Fruit fly (Drosophila melanogaster) whole organism, embryonic: ENCODE results near the gene Grd.
A peak's percentile ranks its signal among the peaks of the same experiment; 100 is the strongest.

Experiments
- B-H1 ChIP-seq: fragments of 200-800 bp; sonication (Bioruptor generic); IDR thresholded peaks from 3 replicates; pipeline ENCODE4 v1.3.6; 2022; ENCODE audit warnings: missing biosample characterization, missing genetic modification characterization
- BtbVII ChIP-seq: fragments of 200-800 bp; sonication (Bioruptor generic); optimal IDR thresholded peaks from 3 replicates; lab custom pipeline; 2017; ENCODE audit warnings: missing biosample characterization, mild to moderate bottlenecking, missing genetic modification characterization
- CG10543 ChIP-seq: fragments of 200-800 bp; sonication (Bioruptor generic); optimal IDR thresholded peaks from 3 replicates; lab custom pipeline; 2017; ENCODE audit warnings: missing biosample characterization, mild to moderate bottlenecking, missing genetic modification characterization, moderate library complexity
- CG13424 ChIP-seq: fragments of 200-800 bp; sonication (Bioruptor generic); optimal IDR thresholded peaks from 2 replicates; lab custom pipeline; 2019; ENCODE audit warnings: missing biosample characterization, mild to moderate bottlenecking, missing genetic modification characterization, moderate library complexity
- CG14667 ChIP-seq: fragments of 200-800 bp; sonication (Bioruptor generic); IDR thresholded peaks from 2 replicates; pipeline ENCODE4 v1.3.6; 2022; ENCODE audit warnings: missing biosample characterization, missing genetic modification characterization
- CG18476 ChIP-seq: fragments of 200-800 bp; sonication (Bioruptor generic); optimal IDR thresholded peaks from 2 replicates; lab custom pipeline; 2016; ENCODE audit warnings: missing biosample characterization, mild to moderate bottlenecking, missing genetic modification characterization
- CG18599 ChIP-seq: fragments of 200-800 bp; sonication (Bioruptor generic); optimal IDR thresholded peaks from 3 replicates; lab custom pipeline; 2017; ENCODE audit warnings: missing biosample characterization, missing genetic modification characterization, mild to moderate bottlenecking, moderate library complexity, missing genetic modification reagents
- CG2129 ChIP-seq: fragments of 200-800 bp; sonication (Bioruptor generic); IDR thresholded peaks from 2 replicates; pipeline ENCODE4 v1.3.6; 2022; ENCODE audit warnings: missing biosample characterization, missing genetic modification characterization; ENCODE audit not compliant: partially characterized antibody
- CG42726 ChIP-seq: fragments of 200-800 bp; sonication (Bioruptor generic); IDR thresholded peaks from 2 replicates; pipeline ENCODE4 v1.3.6; 2022; ENCODE audit warnings: missing biosample characterization, missing genetic modification characterization; ENCODE audit not compliant: partially characterized antibody
- CG4360 ChIP-seq: fragments of 200-800 bp; sonication (Bioruptor generic); IDR thresholded peaks from 2 replicates; pipeline ENCODE4 v1.3.6; 2022; ENCODE audit warnings: missing biosample characterization, missing genetic modification characterization
- CG43689 ChIP-seq: fragments of 200-800 bp; sonication (Bioruptor generic); IDR thresholded peaks from 2 replicates; pipeline ENCODE4 v1.3.6; 2022; ENCODE audit warnings: missing biosample characterization, missing genetic modification characterization
- CG4404 ChIP-seq: fragments of 200-800 bp; sonication (Bioruptor generic); IDR thresholded peaks from 2 replicates; pipeline ENCODE4 v1.3.6; 2022; ENCODE audit warnings: missing biosample characterization, missing genetic modification characterization
- CG4730 ChIP-seq: fragments of 200-800 bp; sonication (Bioruptor generic); IDR thresholded peaks from 2 replicates; pipeline ENCODE4 v1.3.6; 2022; ENCODE audit warnings: missing biosample characterization, missing genetic modification characterization
- CG6272 ChIP-seq: fragments of 200-800 bp; sonication (Bioruptor generic); IDR thresholded peaks from 2 replicates; pipeline ENCODE4 v1.3.6; 2022; ENCODE audit warnings: missing biosample characterization, missing genetic modification characterization
- CG6813 ChIP-seq: fragments of 200-800 bp; sonication (Bioruptor generic); optimal IDR thresholded peaks from 2 replicates; lab custom pipeline; 2017; ENCODE audit warnings: missing biosample characterization, missing genetic modification characterization, mild to moderate bottlenecking, moderate library complexity, missing genetic modification reagents
- CG6854 ChIP-seq: fragments of 200-800 bp; sonication (Bioruptor generic); optimal IDR thresholded peaks from 3 replicates; lab custom pipeline; 2017; ENCODE audit warnings: missing biosample characterization, mild to moderate bottlenecking, missing genetic modification characterization
- CG7357 ChIP-seq: fragments of 200-800 bp; sonication (Bioruptor generic); IDR thresholded peaks from 3 replicates; pipeline ENCODE4 v1.3.6; 2022; ENCODE audit warnings: missing biosample characterization, missing genetic modification characterization
- Camta ChIP-seq: fragments of 200-800 bp; sonication (Bioruptor generic); optimal IDR thresholded peaks from 2 replicates; lab custom pipeline; 2016; ENCODE audit warnings: missing biosample characterization, missing genetic modification characterization
- Dek ChIP-seq: fragments of 200-800 bp; sonication (Bioruptor generic); optimal IDR thresholded peaks from 3 replicates; lab custom pipeline; 2019; ENCODE audit warnings: missing biosample characterization, mild to moderate bottlenecking, missing genetic modification characterization, moderate library complexity
- HmgD ChIP-seq: fragments of 200-800 bp; sonication (Bioruptor generic); optimal IDR thresholded peaks from 3 replicates; lab custom pipeline; 2016; ENCODE audit warnings: missing biosample characterization, missing genetic modification characterization
- HmgZ ChIP-seq: fragments of 200-800 bp; sonication (Bioruptor generic); optimal IDR thresholded peaks from 2 replicates; lab custom pipeline; 2018; ENCODE audit warnings: missing biosample characterization, mild to moderate bottlenecking, missing genetic modification characterization
- Hsf ChIP-seq: fragments of 200-800 bp; sonication (Bioruptor generic); optimal IDR thresholded peaks from 3 replicates; lab custom pipeline; 2016; ENCODE audit warnings: missing biosample characterization, missing genetic modification characterization
- Kr ChIP-seq: fragments of 200-800 bp; sonication (Bioruptor generic); optimal IDR thresholded peaks from 2 replicates; lab custom pipeline; 2017; ENCODE audit warnings: missing biosample characterization, mild to moderate bottlenecking, missing genetic modification characterization
- Lim3 ChIP-seq: fragments of 200-800 bp; sonication (Bioruptor generic); IDR thresholded peaks from 2 replicates; pipeline ENCODE4 v1.3.6; 2022; ENCODE audit warnings: missing biosample characterization, missing genetic modification characterization
- Lpt ChIP-seq: fragments of >200 bp; optimal IDR thresholded peaks from 2 replicates; lab custom pipeline; 2018; ENCODE audit warnings: missing biosample characterization, missing genetic modification characterization
- Med ChIP-seq: fragments of 200-800 bp; sonication (Bioruptor generic); peaks from one replicate; lab custom pipeline; 2016; ENCODE audit warnings: missing biosample characterization, missing genetic modification characterization, mild to moderate bottlenecking, inconsistent platforms, moderate library complexity
- Myb ChIP-seq: fragments of 200-800 bp; sonication (Bioruptor generic); optimal IDR thresholded peaks from 2 replicates; lab custom pipeline; 2016; ENCODE audit warnings: missing biosample characterization, missing genetic modification characterization
- Nf-YB ChIP-seq: fragments of 200-800 bp; sonication (Bioruptor generic); optimal IDR thresholded peaks from 3 replicates; lab custom pipeline; 2019; ENCODE audit warnings: missing biosample characterization, mild to moderate bottlenecking, missing genetic modification characterization, moderate library complexity
- Rx ChIP-seq: fragments of 200-800 bp; sonication (Bioruptor generic); IDR thresholded peaks from 2 replicates; pipeline ENCODE4 v1.3.6; 2022; ENCODE audit warnings: missing biosample characterization, missing genetic modification characterization
- Sox100B ChIP-seq: fragments of 200-800 bp; sonication (Bioruptor generic); optimal IDR thresholded peaks from 3 replicates; lab custom pipeline; 2018; ENCODE audit warnings: missing biosample characterization, mild to moderate bottlenecking, missing genetic modification characterization
- Spps ChIP-seq: fragments of 200-800 bp; sonication (Bioruptor generic); optimal IDR thresholded peaks from 2 replicates; lab custom pipeline; 2018; ENCODE audit warnings: missing biosample characterization, mild to moderate bottlenecking, missing genetic modification characterization
- Trl ChIP-seq, 3 experiments: fragments of >200 bp in 2 of 3; fragments of 200-800 bp in 1 of 3; sonication (Bioruptor generic) in 1 of 3; optimal IDR thresholded peaks; 2 replicates in 1 of 3; 3 replicates in 2 of 3; lab custom pipeline; 2016 to 2017; ENCODE audit warnings: missing biosample characterization in 1 of 3, missing genetic modification characterization in 1 of 3
- ac ChIP-seq: fragments of 200-800 bp; sonication (Bioruptor generic); optimal IDR thresholded peaks from 3 replicates; lab custom pipeline; 2017; ENCODE audit warnings: missing biosample characterization, mild to moderate bottlenecking, missing genetic modification characterization
- bigmax ChIP-seq: fragments of 200-800 bp; sonication (Bioruptor generic); optimal IDR thresholded peaks from 2 replicates; lab custom pipeline; 2018; ENCODE audit warnings: missing biosample characterization, mild to moderate bottlenecking, missing genetic modification characterization
- gem ChIP-seq: fragments of 200-800 bp; sonication (Bioruptor generic); optimal IDR thresholded peaks from 2 replicates; lab custom pipeline; 2019; ENCODE audit warnings: missing biosample characterization, mild to moderate bottlenecking, missing genetic modification characterization, moderate library complexity
- ind ChIP-seq: fragments of 200-800 bp; sonication (Bioruptor generic); optimal IDR thresholded peaks from 3 replicates; lab custom pipeline; 2016; ENCODE audit warnings: missing biosample characterization, missing genetic modification characterization
- kah ChIP-seq: fragments of 200-800 bp; sonication (Bioruptor generic); optimal IDR thresholded peaks from 2 replicates; lab custom pipeline; 2018; ENCODE audit warnings: missing biosample characterization, mild to moderate bottlenecking, missing genetic modification characterization
- klu ChIP-seq: fragments of 200-800 bp; sonication (Bioruptor generic); IDR thresholded peaks from 2 replicates; pipeline ENCODE4 v1.3.6; 2022; ENCODE audit warnings: missing biosample characterization, missing genetic modification characterization
- lola ChIP-seq, 3 experiments: fragments of >200 bp in 2 of 3; fragments of 200-800 bp in 1 of 3; sonication (Bioruptor generic) in 1 of 3; optimal IDR thresholded peaks; 2 replicates each; lab custom pipeline; 2017 to 2019; ENCODE audit warnings: missing biosample characterization in 3 of 3, missing genetic modification characterization in 3 of 3, mild to moderate bottlenecking in 1 of 3, moderate library complexity in 1 of 3
- nom ChIP-seq: fragments of 200-800 bp; sonication (Bioruptor generic); optimal IDR thresholded peaks from 2 replicates; lab custom pipeline; 2017; ENCODE audit warnings: missing biosample characterization, missing genetic modification characterization, mild to moderate bottlenecking, moderate library complexity, missing genetic modification reagents
- ranshi ChIP-seq: fragments of 200-800 bp; sonication (Bioruptor generic); IDR thresholded peaks from 2 replicates; pipeline ENCODE4 v1.3.6; 2022; ENCODE audit warnings: missing biosample characterization, missing genetic modification characterization
- run ChIP-seq: fragments of 200-800 bp; sonication (Bioruptor generic); optimal IDR thresholded peaks from 3 replicates; lab custom pipeline; 2018; ENCODE audit warnings: missing biosample characterization, mild to moderate bottlenecking, missing genetic modification characterization
- sens-2 ChIP-seq: fragments of 200-800 bp; sonication (Bioruptor generic); IDR thresholded peaks from 2 replicates; pipeline ENCODE4 v1.3.6; 2022; ENCODE audit warnings: missing biosample characterization, missing genetic modification characterization
- tgo ChIP-seq: fragments of 200-800 bp; sonication (Bioruptor generic); IDR thresholded peaks from 3 replicates; pipeline ENCODE4 v1.3.6; 2022; ENCODE audit warnings: missing biosample characterization, missing genetic modification characterization
- trh ChIP-seq: fragments of 200-800 bp; sonication (Bioruptor generic); optimal IDR thresholded peaks from 2 replicates; lab custom pipeline; 2016; ENCODE audit warnings: missing biosample characterization, missing genetic modification characterization
- unc-4 ChIP-seq: fragments of 200-800 bp; sonication (Bioruptor generic); IDR thresholded peaks from 2 replicates; pipeline ENCODE4 v1.3.6; 2022; ENCODE audit warnings: missing biosample characterization, missing genetic modification characterization; ENCODE audit not compliant: partially characterized antibody
- zen ChIP-seq: fragments of 200-800 bp; sonication (Bioruptor generic); optimal IDR thresholded peaks from 3 replicates; lab custom pipeline; 2018; ENCODE audit warnings: missing biosample characterization, mild to moderate bottlenecking, missing genetic modification characterization, moderate library complexity
- zen2 ChIP-seq: fragments of 200-800 bp; sonication (Bioruptor generic); IDR thresholded peaks from 3 replicates; pipeline ENCODE4 v1.3.6; 2022; ENCODE audit warnings: missing biosample characterization, missing genetic modification characterization; ENCODE audit not compliant: partially characterized antibody
- zf30C ChIP-seq: fragments of 200-800 bp; sonication (Bioruptor generic); optimal IDR thresholded peaks from 3 replicates; lab custom pipeline; 2018; ENCODE audit warnings: missing biosample characterization, mild to moderate bottlenecking, missing genetic modification characterization

Gene Grd

DNA sequence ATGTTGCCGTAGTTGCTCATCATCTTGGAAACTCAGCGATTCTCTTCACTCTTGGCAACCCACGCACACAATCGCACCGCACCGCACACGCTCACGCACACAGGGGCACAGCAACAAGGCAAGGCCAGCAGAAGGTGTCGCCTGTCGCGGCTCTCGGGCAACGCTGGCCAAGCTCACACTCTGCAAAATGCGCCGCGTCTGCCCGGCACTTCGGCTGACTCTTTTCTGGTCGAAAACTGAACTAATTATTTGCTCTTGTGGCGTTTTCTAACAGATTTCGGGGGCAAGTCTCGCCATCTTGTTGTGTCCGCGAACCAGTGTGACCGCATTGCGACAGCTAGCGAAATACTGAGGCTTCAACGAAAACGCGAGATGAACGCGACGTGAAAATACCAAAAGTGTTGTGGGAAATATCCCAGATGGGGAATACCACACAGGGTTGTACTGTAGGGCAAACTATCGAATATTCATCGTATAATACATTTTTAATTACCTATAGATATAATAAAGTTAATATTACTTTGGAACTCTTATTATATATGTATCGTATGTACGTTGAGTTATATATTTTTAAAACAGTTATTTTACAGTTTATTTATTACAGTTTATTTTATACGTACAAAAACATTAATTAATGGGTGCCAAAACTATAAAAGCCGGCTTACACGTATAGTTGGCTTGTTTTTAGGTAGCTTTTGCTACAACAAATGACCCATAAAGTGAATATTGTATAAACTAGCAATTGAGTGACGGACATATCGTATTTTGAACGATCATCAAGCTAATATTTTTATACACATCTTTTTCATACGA lies 23.2 kb downstream of the Grd start, which contains the start of the genes MED19 and CG7430 (continued):
- TF ChIP-seq CG13424 (tag; lab: Kevin White, UChicago): no peak
- no peak for TF ChIP-seq zen2
- no peak for TF ChIP-seq unc-4 (GFP tag; lab: Robert Waterston, UW)
- no peak for TF ChIP-seq HmgD
- peak; percentile 38 for TF ChIP-seq HmgZ (tag; lab: Kevin White, UChicago)
- TF ChIP-seq CG10543 (GFP tag; lab: Kevin White, UChicago): peak; percentile 30
- no peak for TF ChIP-seq BtbVII
- no peak for TF ChIP-seq Sox100B (GFP tag; lab: Kevin White, UChicago)
- no peak for TF ChIP-seq CG2129 (GFP tag; lab: Robert Waterston, UW)
- peak; percentile 61 for TF ChIP-seq zen
- TF ChIP-seq Camta (GFP tag; lab: Kevin White, UChicago): no peak
- TF ChIP-seq CG6272: no peak
- TF ChIP-seq CG7357 (GFP tag; lab: Robert Waterston, UW): no peak
- no peak for TF ChIP-seq CG4730 (GFP tag; lab: Robert Waterston, UW)
- peak; percentile 49; the same call in 1 of the 2 replicates for TF ChIP-seq CG42726 (GFP tag; lab: Robert Waterston, UW)
- peak in 1 of 2 experiments; percentile 26 for TF ChIP-seq Trl (optimal IDR thresholded peaks at IDR 0.05; lab: Kevin White, UChicago)
- TF ChIP-seq Trl (GFP tag; optimal IDR thresholded peaks at IDR 0.05; lab: Kevin White, UChicago): no peak
- TF ChIP-seq Myb: no peak
- no peak for TF ChIP-seq gem (tag; lab: Kevin White, UChicago)
- no peak for TF ChIP-seq ind (GFP tag; lab: Kevin White, UChicago)
- TF ChIP-seq Spps (tag; lab: Kevin White, UChicago): no peak
- TF ChIP-seq Kr (GFP tag; lab: Kevin White, UChicago): no peak
- TF ChIP-seq Nf-YB (GFP tag; lab: Kevin White, UChicago): no peak
- TF ChIP-seq kah (GFP tag; lab: Kevin White, UChicago): no peak
- no peak for TF ChIP-seq zf30C (GFP tag; lab: Kevin White, UChicago)
- TF ChIP-seq ac (GFP tag; lab: Kevin White, UChicago): peak; percentile 34
- no peak for TF ChIP-seq CG4404 (GFP tag; lab: Robert Waterston, UW)
- TF ChIP-seq Rx: no peak
- TF ChIP-seq run (tag; lab: Kevin White, UChicago): no peak
- peak; percentile 70 for TF ChIP-seq nom (GFP tag; lab: Kevin White, UChicago)
- peak; percentile 84 for TF ChIP-seq Med (GFP tag; lab: Kevin White, UChicago)
- no peak for TF ChIP-seq sens-2 (GFP tag; lab: Robert Waterston, UW)
- TF ChIP-seq CG18476 (GFP tag; lab: Kevin White, UChicago): no peak
- no peak for TF ChIP-seq Dek (tag; lab: Kevin White, UChicago)
- no peak for TF ChIP-seq Lpt (GFP tag; lab: Kevin White, UChicago)
- peak; percentile 34 for TF ChIP-seq CG6854
- no peak for TF ChIP-seq CG6813 (GFP tag; lab: Kevin White, UChicago)
- TF ChIP-seq CG18599 (GFP tag; lab: Kevin White, UChicago): no peak
- TF ChIP-seq CG4360 (GFP tag; lab: Robert Waterston, UW): peak; percentile 28
- TF ChIP-seq CG14667: no peak
- TF ChIP-seq CG43689 (GFP tag; lab: Robert Waterston, UW): no peak
- TF ChIP-seq Lim3 (GFP tag; lab: Robert Waterston, UW): no peak
- peak in 1 of 3 experiments; percentile 16 for TF ChIP-seq lola (GFP tag; optimal IDR thresholded peaks at IDR 0.05; lab: Kevin White, UChicago)
- TF ChIP-seq bigmax (GFP tag; lab: Kevin White, UChicago): no peak
- TF ChIP-seq trh (GFP tag; lab: Kevin White, UChicago): no peak
- TF ChIP-seq tgo (GFP tag; lab: Robert Waterston, UW): no peak
- TF ChIP-seq B-H1 (GFP tag; lab: Robert Waterston, UW): no peak
- TF ChIP-seq ranshi: no peak
- TF ChIP-seq klu (GFP tag; lab: Robert Waterston, UW): no peak
- no peak for TF ChIP-seq Hsf (GFP tag; lab: Kevin White, UChicago)
